Worm (Caenorhabditis elegans) whole organism, L4 larva: ENCODE measurements around the gene C47D12.4.
A peak's percentile ranks its signal among the peaks of the same experiment; 100 is the strongest.

Experiments used
- D1046.2 ChIP-seq: fragments of 200-800 bp; sonication (Bioruptor generic); IDR thresholded peaks from 2 replicates; pipeline ENCODE4 v1.3.6; 2022; ENCODE audit warnings: missing genetic modification characterization, missing compliant biosample characterization
- F37D6.2 ChIP-seq: sonication (generic microtip); optimal IDR thresholded peaks from 2 replicates; lab custom pipeline; 2016; ENCODE audit warnings: mild to moderate bottlenecking, missing genetic modification characterization, missing compliant biosample characterization
- F44E2.7 ChIP-seq: fragments of 200-800 bp; sonication (Bioruptor generic); IDR thresholded peaks from 2 replicates; pipeline ENCODE4 v2.1.2; 2022; ENCODE audit warnings: missing genetic modification characterization, missing compliant biosample characterization
- F49E8.2 ChIP-seq: sonication (generic microtip); optimal IDR thresholded peaks from 2 replicates; lab custom pipeline; 2016; ENCODE audit warnings: missing compliant biosample characterization, mild to moderate bottlenecking, missing genetic modification characterization, borderline replicate concordance
- Y48G9A.11 ChIP-seq: fragments of 200-800 bp; sonication (Bioruptor generic); IDR thresholded peaks from 2 replicates; pipeline ENCODE4 v1.3.6; 2022; ENCODE audit warnings: missing genetic modification reagents, missing genetic modification characterization, missing compliant biosample characterization
- ZK546.5 ChIP-seq, 2 experiments: sonication (generic microtip); optimal IDR thresholded peaks; 2 replicates each; lab custom pipeline; 2017; ENCODE audit warnings: missing biosample characterization in 2 of 2, missing genetic modification characterization in 2 of 2
- aha-1 ChIP-seq: fragments of 150-350 bp; peaks from one replicate; lab custom pipeline; 2014; ENCODE audit warnings: missing biosample characterization, missing genetic modification characterization
- aly-2 ChIP-seq: sonication (generic microtip); optimal IDR thresholded peaks from 2 replicates; lab custom pipeline; 2018; ENCODE audit warnings: missing biosample characterization, missing genetic modification characterization
- arid-1 ChIP-seq: fragments of 200-800 bp; sonication (Bioruptor generic); conservative IDR thresholded peaks from 2 replicates; pipeline ENCODE4 v1.3.6; 2022; ENCODE audit warnings: missing genetic modification reagents, missing genetic modification characterization, missing compliant biosample characterization
- ceh-20 ChIP-seq: fragments of 200-800 bp; sonication (Bioruptor generic); IDR thresholded peaks from 2 replicates; pipeline ENCODE4 v1.3.6; 2022; ENCODE audit warnings: missing genetic modification reagents, missing genetic modification characterization, missing compliant biosample characterization
- ceh-62 ChIP-seq: sonication (generic microtip); optimal IDR thresholded peaks from 2 replicates; lab custom pipeline; 2017; ENCODE audit warnings: missing biosample characterization, missing genetic modification characterization
- ces-1 ChIP-seq: fragments of 150-350 bp; sonication (generic microtip); optimal IDR thresholded peaks from 4 replicates; lab custom pipeline; 2014; ENCODE audit warnings: missing biosample characterization, missing genetic modification reagents, missing genetic modification characterization
- ctbp-1 ChIP-seq: fragments of 200-800 bp; sonication (Bioruptor generic); IDR thresholded peaks from 2 replicates; pipeline ENCODE4 v1.3.6; 2022; ENCODE audit warnings: missing genetic modification reagents, missing genetic modification characterization, missing compliant biosample characterization
- daf-16 ChIP-seq, 3 experiments: sonication (generic microtip); optimal IDR thresholded peaks; 2 replicates each; lab custom pipeline; 2016 to 2017; ENCODE audit warnings: missing genetic modification characterization in 3 of 3, missing genetic modification reagents in 3 of 3, mild to moderate bottlenecking in 2 of 3, missing compliant biosample characterization in 2 of 3, missing biosample characterization in 1 of 3, moderate library complexity in 1 of 3
- dpl-1 ChIP-seq: fragments of 150-350 bp; optimal IDR thresholded peaks from 2 replicates; lab custom pipeline; 2014; ENCODE audit warnings: missing biosample characterization, missing genetic modification reagents, missing genetic modification characterization
- dve-1 ChIP-seq: sonication (generic microtip); optimal IDR thresholded peaks from 2 replicates; lab custom pipeline; 2017; ENCODE audit warnings: antibody characterized with exemption, mild to moderate bottlenecking, missing genetic modification characterization, missing compliant biosample characterization; ENCODE audit not compliant: insufficient read depth
- egl-27 ChIP-seq: sonication (generic microtip); optimal IDR thresholded peaks from 3 replicates; lab custom pipeline; 2017; ENCODE audit warnings: missing biosample characterization, missing genetic modification reagents, missing genetic modification characterization
- hlh-11 ChIP-seq: fragments of 200-800 bp; sonication (Bioruptor generic); optimal IDR thresholded peaks from 2 replicates; lab custom pipeline; 2018; ENCODE audit warnings: mild to moderate bottlenecking, missing genetic modification characterization, missing compliant biosample characterization
- lin-1 ChIP-seq: fragments of 200-800 bp; sonication (Bioruptor generic); IDR thresholded peaks from 2 replicates; pipeline ENCODE4 v1.3.6; 2022; ENCODE audit warnings: missing genetic modification reagents, missing genetic modification characterization, missing compliant biosample characterization
- lin-13 ChIP-seq: fragments of 150-350 bp; optimal IDR thresholded peaks from 2 replicates; lab custom pipeline; 2014; ENCODE audit warnings: missing biosample characterization, missing genetic modification reagents, missing genetic modification characterization
- lin-29 ChIP-seq: fragments of 200-800 bp; sonication (Bioruptor generic); IDR thresholded peaks from 2 replicates; pipeline ENCODE4 v1.3.6; 2022; ENCODE audit warnings: missing genetic modification reagents, missing genetic modification characterization, missing compliant biosample characterization
- lin-38 ChIP-seq: fragments of 200-800 bp; sonication (Bioruptor generic); IDR thresholded peaks from 2 replicates; pipeline ENCODE4 v1.3.6; 2022; ENCODE audit warnings: missing genetic modification reagents, missing genetic modification characterization, missing compliant biosample characterization
- lsy-2 ChIP-seq, 2 experiments: fragments of 150-350 bp in 1 of 2; sonication (generic microtip) in 1 of 2; optimal IDR thresholded peaks; 2 replicates each; lab custom pipeline; 2014 to 2017; ENCODE audit warnings: missing biosample characterization in 2 of 2, missing genetic modification characterization in 2 of 2
- mdl-1 ChIP-seq, 2 experiments: fragments of 150-350 bp in 1 of 2; sonication (generic microtip) in 1 of 2; optimal IDR thresholded peaks; 2 replicates each; lab custom pipeline; 2014 to 2017; ENCODE audit warnings: missing biosample characterization in 2 of 2, missing genetic modification characterization in 2 of 2
- mep-1 ChIP-seq: fragments of 150-350 bp; sonication (generic microtip); optimal IDR thresholded peaks from 3 replicates; lab custom pipeline; 2014; ENCODE audit warnings: missing biosample characterization, missing genetic modification characterization
- mes-2 ChIP-seq: sonication (generic microtip); optimal IDR thresholded peaks from 2 replicates; lab custom pipeline; 2016; ENCODE audit warnings: missing genotype, mild to moderate bottlenecking, missing genetic modification characterization, missing compliant biosample characterization; ENCODE audit not compliant: poor library complexity, severe bottlenecking
- nhr-48 ChIP-seq: sonication (generic microtip); optimal IDR thresholded peaks from 2 replicates; lab custom pipeline; 2016; ENCODE audit warnings: mild to moderate bottlenecking, missing genetic modification characterization, missing compliant biosample characterization
- nhr-77 ChIP-seq: fragments of 150-350 bp; optimal IDR thresholded peaks from 2 replicates; lab custom pipeline; 2014; ENCODE audit warnings: missing biosample characterization, missing genetic modification characterization
- pha-4 ChIP-seq, 2 experiments: fragments of 150-350 bp in 1 of 2; fragments of 200-800 bp in 1 of 2; sonication (Bioruptor generic) in 1 of 2; IDR thresholded peaks in 1 of 2; optimal IDR thresholded peaks in 1 of 2; 2 replicates each; pipeline versions ENCODE4 v1.3.6 to Lab custom; 2014 to 2022; ENCODE audit warnings: missing genetic modification characterization in 2 of 2, missing genetic modification reagents in 2 of 2, missing biosample characterization in 1 of 2, missing compliant biosample characterization in 1 of 2
- php-3 ChIP-seq: fragments of 200-800 bp; sonication (Bioruptor generic); IDR thresholded peaks from 2 replicates; pipeline ENCODE4 v1.3.6; 2022; ENCODE audit warnings: missing genetic modification reagents, missing genetic modification characterization, missing compliant biosample characterization
- pqm-1 ChIP-seq: sonication (generic microtip); optimal IDR thresholded peaks from 2 replicates; lab custom pipeline; 2017; ENCODE audit warnings: missing biosample characterization, missing genetic modification characterization
- rbr-2 ChIP-seq: sonication (generic microtip); optimal IDR thresholded peaks from 2 replicates; lab custom pipeline; 2016; ENCODE audit warnings: missing genotype, missing genetic modification characterization, missing compliant biosample characterization
- saeg-2 ChIP-seq: fragments of 200-800 bp; sonication (Bioruptor generic); IDR thresholded peaks from 2 replicates; pipeline ENCODE4 v1.3.6; 2022; ENCODE audit warnings: missing genetic modification reagents, missing genetic modification characterization, missing compliant biosample characterization
- set-16 ChIP-seq: fragments of 200-800 bp; sonication (Bioruptor generic); IDR thresholded peaks from 2 replicates; pipeline ENCODE4 v1.3.6; 2022; ENCODE audit warnings: missing genetic modification reagents, missing genetic modification characterization, missing compliant biosample characterization
- skn-1 ChIP-seq: fragments of 150-350 bp; optimal IDR thresholded peaks from 2 replicates; lab custom pipeline; 2014; ENCODE audit warnings: missing biosample characterization, missing genetic modification characterization
- snpc-1.2 ChIP-seq: fragments of 200-800 bp; sonication (Bioruptor generic); IDR thresholded peaks from 2 replicates; pipeline ENCODE4 v1.3.6; 2022; ENCODE audit warnings: missing genetic modification reagents, missing genetic modification characterization, missing compliant biosample characterization
- tra-1 ChIP-seq: fragments of 200-800 bp; sonication (Bioruptor generic); IDR thresholded peaks from 2 replicates; pipeline ENCODE4 v1.3.6; 2022; ENCODE audit warnings: missing genetic modification reagents, missing genetic modification characterization, missing compliant biosample characterization
- unc-39 ChIP-seq: sonication (generic microtip); optimal IDR thresholded peaks from 2 replicates; lab custom pipeline; 2017; ENCODE audit warnings: missing biosample characterization, missing genetic modification characterization
- unc-62 ChIP-seq, 3 experiments: fragments of 150-350 bp in 1 of 3; sonication (generic microtip); optimal IDR thresholded peaks in 2 of 3; peaks in 1 of 3; 1 replicate in 1 of 3; 2 replicates in 2 of 3; lab custom pipeline; 2014 to 2017; ENCODE audit warnings: missing biosample characterization in 3 of 3, missing genetic modification characterization in 3 of 3, missing genetic modification reagents in 3 of 3, missing genotype in 1 of 3
- zip-11 ChIP-seq: fragments of 200-800 bp; sonication (Bioruptor generic); IDR thresholded peaks from 2 replicates; pipeline ENCODE4 v1.3.6; 2022; ENCODE audit warnings: missing genetic modification characterization, missing compliant biosample characterization

Gene C47D12.4

ce11 chrII:11690868-11691267 is 9.3 kb downstream of the C47D12.4 start:
- no peak for TF ChIP-seq dpl-1 (GFP tag; lab: Kevin White, UChicago)
- no peak for TF ChIP-seq ces-1 (GFP tag; lab: Kevin White, UChicago)
- TF ChIP-seq lin-29 (GFP tag; lab: Robert Waterston, UW), result no peak
- no peak for TF ChIP-seq pqm-1 (tag; lab: Kevin White, UChicago)
- peak; percentile 38 for TF ChIP-seq set-16 (GFP tag; lab: Robert Waterston, UW)
- no peak for TF ChIP-seq php-3 (GFP tag; lab: Robert Waterston, UW)
- TF ChIP-seq ZK546.5 (tag; optimal IDR thresholded peaks at IDR 0.05; lab: Kevin White, UChicago), result no peak
- TF ChIP-seq unc-39 (tag; lab: Kevin White, UChicago), result no peak
- no peak for TF ChIP-seq skn-1
- TF ChIP-seq rbr-2 (tag; lab: Kevin White, UChicago), result no peak
- no peak for TF ChIP-seq Y48G9A.11 (GFP tag; lab: Robert Waterston, UW)
- peak; percentile 48 for TF ChIP-seq aly-2 (tag; lab: Kevin White, UChicago)
- no peak for TF ChIP-seq tra-1 (GFP tag; lab: Robert Waterston, UW)
- no peak for TF ChIP-seq aha-1 (tag; lab: Kevin White, UChicago)
- no peak for TF ChIP-seq F49E8.2 (tag; lab: Kevin White, UChicago)
- no peak for TF ChIP-seq mdl-1 (tag; optimal IDR thresholded peaks at IDR 0.05; lab: Kevin White, UChicago)
- no peak for TF ChIP-seq ceh-62 (tag; lab: Kevin White, UChicago)
- no peak for TF ChIP-seq daf-16 (GFP tag; optimal IDR thresholded peaks at IDR 0.05; lab: Kevin White, UChicago)
- TF ChIP-seq daf-16 (tag; optimal IDR thresholded peaks at IDR 0.05; lab: Kevin White, UChicago), result no peak
- no peak for TF ChIP-seq ceh-20 (GFP tag; lab: Robert Waterston, UW)
- no peak for TF ChIP-seq egl-27 (tag; lab: Kevin White, UChicago)
- no peak for TF ChIP-seq F37D6.2 (tag; lab: Kevin White, UChicago)
- TF ChIP-seq dve-1 (tag; lab: Kevin White, UChicago), result no peak
- TF ChIP-seq arid-1 (GFP tag; lab: Robert Waterston, UW), result no peak
- no peak for TF ChIP-seq saeg-2 (GFP tag; lab: Robert Waterston, UW)
- no peak for TF ChIP-seq nhr-48 (tag; lab: Kevin White, UChicago)
- TF ChIP-seq lin-1, result no peak
- peak; percentile 81; the same call in 1 of the 2 replicates for TF ChIP-seq D1046.2 (GFP tag; lab: Robert Waterston, UW)
- TF ChIP-seq ctbp-1 (GFP tag; lab: Robert Waterston, UW), result 0 out of 2 replicates have a peak, but pooled peaks have one; percentile 16
- TF ChIP-seq zip-11, result no peak
- no peak for TF ChIP-seq F44E2.7
- TF ChIP-seq unc-62 (GFP tag; optimal IDR thresholded peaks at IDR 0.05 in 1 of 2; lab: Kevin White, UChicago), result peak in 1 of 2 experiments; percentile 56
- no peak for TF ChIP-seq unc-62 (tag; optimal IDR thresholded peaks at IDR 0.05; lab: Kevin White, UChicago)

ce11 chrII:11694432-11694831 is 12.9 kb downstream of the C47D12.4 start:
- peak in 1 of 2 experiments; percentile 70 for TF ChIP-seq lsy-2 (tag; optimal IDR thresholded peaks at IDR 0.05; lab: Kevin White, UChicago)
- peak; percentile 50 for TF ChIP-seq dpl-1 (GFP tag; lab: Kevin White, UChicago)
- TF ChIP-seq lin-38 (GFP tag; lab: Robert Waterston, UW), result peak; percentile 31; the same call in 1 of the 2 replicates
- peak; percentile 38 for TF ChIP-seq mes-2 (tag; lab: Kevin White, UChicago)
- peak; percentile 25 for TF ChIP-seq hlh-11 (tag; lab: Kevin White, UChicago)
- TF ChIP-seq ctbp-1 (GFP tag; lab: Robert Waterston, UW), result no peak
- TF ChIP-seq nhr-77 (tag; lab: Kevin White, UChicago), result peak; percentile 1
- TF ChIP-seq unc-62 (GFP tag; optimal IDR thresholded peaks at IDR 0.05 in 1 of 2; lab: Kevin White, UChicago), result peak in 1 of 2 experiments; percentile 42
- TF ChIP-seq unc-62 (tag; optimal IDR thresholded peaks at IDR 0.05; lab: Kevin White, UChicago), result no peak
- TF ChIP-seq ceh-62 (tag; lab: Kevin White, UChicago), result no peak
- no peak for TF ChIP-seq pha-4 (GFP tag; IDR thresholded peaks at IDR 0.05; lab: Robert Waterston, UW)
- TF ChIP-seq pha-4 (tag; optimal IDR thresholded peaks at IDR 0.05; lab: Kevin White, UChicago), result no peak
- peak; percentile 29 for TF ChIP-seq lin-13 (GFP tag; lab: Kevin White, UChicago)
- 0 out of 2 replicates have a peak, but pooled peaks have one; percentile 17 for TF ChIP-seq snpc-1.2
- TF ChIP-seq rbr-2 (tag; lab: Kevin White, UChicago), result peak; percentile 15
- peak; percentile 50 for TF ChIP-seq mep-1
- no peak for TF ChIP-seq ceh-20 (GFP tag; lab: Robert Waterston, UW)
- peak; percentile 96 for TF ChIP-seq aha-1 (tag; lab: Kevin White, UChicago)
- TF ChIP-seq dve-1 (tag; lab: Kevin White, UChicago), result peak; percentile 43
